Fruit fly (Drosophila melanogaster): Measurements from ENCODE around the gene Acsx2.

The Acsx2 gene

DNA sequence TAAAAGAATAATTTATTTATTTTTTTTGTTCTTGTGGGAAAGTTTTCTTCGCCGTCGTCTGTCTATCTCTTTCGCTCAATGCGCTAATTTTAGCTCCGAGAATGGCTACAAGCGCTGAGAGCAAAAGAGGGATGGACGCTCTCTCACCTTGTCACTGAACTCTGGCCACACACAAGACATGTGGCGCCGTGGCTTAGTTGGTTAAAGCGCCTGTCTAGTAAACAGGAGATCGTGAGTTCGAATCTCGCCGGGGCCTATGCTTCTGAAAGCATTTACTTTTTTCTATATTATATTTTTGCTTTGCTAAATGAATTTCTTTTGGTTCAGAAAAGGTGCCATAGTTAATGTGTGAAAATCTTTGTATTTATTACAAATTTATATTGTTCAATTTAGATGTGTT, 24.0 kb downstream of the Acsx2 start (continued):
- TF ChIP-seq Poxn (GFP tag; IDR thresholded peaks at IDR 0.05) (no peak), CG12155 (GFP tag; optimal IDR thresholded peaks at IDR 0.05) (no peak), otp (GFP tag; IDR thresholded peaks at IDR 0.05) (no peak), sob (GFP tag; IDR thresholded peaks at IDR 0.05) (no peak), CG7839 (tag; optimal IDR thresholded peaks at IDR 0.05) (no peak), CG13287 (GFP tag; IDR thresholded peaks at IDR 0.05; ENCODE audit: partially characterized antibody) (peak; percentile 62), Sox102F (GFP tag; optimal IDR thresholded peaks at IDR 0.05) (no peak), Hr3 (GFP tag; optimal IDR thresholded peaks at IDR 0.05) (no peak), hbn (GFP tag; IDR thresholded peaks at IDR 0.05; ENCODE audit: partially characterized antibody) (0 out of 2 replicates have a peak, but pooled peaks have one; percentile 18), CG10267 (tag; optimal IDR thresholded peaks at IDR 0.05) (no peak), CG6654 (GFP tag; optimal IDR thresholded peaks at IDR 0.05) (no peak), chm (GFP tag; IDR thresholded peaks at IDR 0.05) (peak; percentile 25; the same call in 1 of the 2 replicates), hb (GFP tag; IDR thresholded peaks at IDR 0.05; ENCODE audit: partially characterized antibody) (peak; percentile 74), CG12769 (tag; optimal IDR thresholded peaks at IDR 0.05) (no peak), Camta (GFP tag; optimal IDR thresholded peaks at IDR 0.05) (no peak), CG7357 (GFP tag; IDR thresholded peaks at IDR 0.05) (no peak), CG17359 (tag; optimal IDR thresholded peaks at IDR 0.05) (no peak), D19B (GFP tag; optimal IDR thresholded peaks at IDR 0.05) (no peak), sisA (GFP tag; IDR thresholded peaks at IDR 0.05) (no peak), Abd-B (GFP tag; optimal IDR thresholded peaks at IDR 0.05) (no peak), usp (GFP tag; optimal IDR thresholded peaks at IDR 0.05) (no peak), unc-4 (GFP tag; IDR thresholded peaks at IDR 0.05; ENCODE audit: partially characterized antibody) (no peak; the same call in 1 of the 2 replicates), H15 (GFP tag; IDR thresholded peaks at IDR 0.05) (no peak), Dek (tag; optimal IDR thresholded peaks at IDR 0.05) (no peak), NK7.1 (GFP tag; optimal IDR thresholded peaks at IDR 0.05) (no peak), gce (GFP tag; IDR thresholded peaks at IDR 0.05) (no peak), CG1832 (GFP tag; optimal IDR thresholded peaks at IDR 0.05) (peak; percentile 13), tna (GFP tag; IDR thresholded peaks at IDR 0.05; ENCODE audit: partially characterized antibody) (peak; percentile 83), ERR (GFP tag; optimal IDR thresholded peaks at IDR 0.05) (no peak), CG3065 (GFP tag; optimal IDR thresholded peaks at IDR 0.05) (no peak), ranshi (GFP tag; IDR thresholded peaks at IDR 0.05) (no peak), CG16813 (GFP tag; IDR thresholded peaks at IDR 0.05; ENCODE audit: partially characterized antibody) (peak; percentile 89), sug (tag; optimal IDR thresholded peaks at IDR 0.05) (no peak), Hmr (GFP tag; optimal IDR thresholded peaks at IDR 0.05) (no peak)

DNA sequence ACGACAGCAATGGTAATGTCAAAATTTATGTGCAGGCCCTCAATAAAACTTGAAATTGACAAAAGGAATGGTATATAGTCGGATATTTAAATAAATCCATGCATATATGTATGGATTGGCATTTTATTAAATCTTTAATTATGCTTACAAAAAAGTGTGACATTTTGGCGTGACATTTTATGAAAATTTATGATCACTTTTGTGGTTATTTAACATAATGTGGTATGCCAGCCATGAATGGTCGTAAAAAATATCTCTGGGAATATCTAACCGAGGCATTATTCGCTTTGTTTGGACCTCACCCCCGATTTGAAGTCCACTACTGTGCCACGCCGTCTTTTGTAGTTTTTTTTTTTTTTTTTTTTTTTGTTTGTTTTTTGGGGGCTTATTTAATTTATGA, 25.0 kb downstream of the Acsx2 start:
- TF ChIP-seq Mad (GFP tag; optimal IDR thresholded peaks at IDR 0.05) (no peak), Tbp (GFP tag; optimal IDR thresholded peaks at IDR 0.05) (no peak), CG33213 (GFP tag; optimal IDR thresholded peaks at IDR 0.05) (no peak), CG4360 (GFP tag; IDR thresholded peaks at IDR 0.05) (no peak), Bdp1 (GFP tag; optimal IDR thresholded peaks at IDR 0.05) (no peak), abd-A (tag; optimal IDR thresholded peaks at IDR 0.05) (peak; percentile 87), Sox102F (GFP tag; optimal IDR thresholded peaks at IDR 0.05) (peak; percentile 32), gsb-n (tag; optimal IDR thresholded peaks at IDR 0.05) (no peak), CG8290 (GFP tag; optimal IDR thresholded peaks at IDR 0.05) (no peak), CG8290 (tag; optimal IDR thresholded peaks at IDR 0.05) (no peak), CG31224 (GFP tag; IDR thresholded peaks at IDR 0.05) (no peak), CG9215 (GFP tag; IDR thresholded peaks at IDR 0.05) (no peak), chinmo (GFP tag; IDR thresholded peaks at IDR 0.05; ENCODE audit: partially characterized antibody) (0 out of 4 replicates have a peak, but pooled peaks have one; percentile 58), Vsx1 (GFP tag; optimal IDR thresholded peaks at IDR 0.05) (peak; percentile 4), GATAe (GFP tag; conservative IDR thresholded peaks at IDR 0.05) (no peak), gro (GFP tag; optimal IDR thresholded peaks at IDR 0.05) (no peak), slou (GFP tag; optimal IDR thresholded peaks at IDR 0.05) (no peak), CG13296 (GFP tag; optimal IDR thresholded peaks at IDR 0.05) (no peak), zen2 (GFP tag; IDR thresholded peaks at IDR 0.05; ENCODE audit: partially characterized antibody) (no peak), ewg (GFP tag; optimal IDR thresholded peaks at IDR 0.05) (no peak)
